Worm (Caenorhabditis elegans) whole organism, late embryonic: ENCODE data around the gene Y43F8C.16.

Source experiments
- ama-1 ChIP-seq: fragments of 150-350 bp; optimal IDR thresholded peaks from 2 replicates; lab custom pipeline; 2014
- ceh-45 ChIP-seq: fragments of 200-800 bp; sonication (Bioruptor generic); IDR thresholded peaks from 2 replicates; pipeline ENCODE4 v1.3.6; 2022; ENCODE audit warnings: missing genetic modification reagents, missing genetic modification characterization, missing compliant biosample characterization
- ceh-9 ChIP-seq: sonication (generic microtip); optimal IDR thresholded peaks from 2 replicates; lab custom pipeline; 2016; ENCODE audit warnings: mild to moderate bottlenecking, missing genetic modification characterization, inconsistent platforms, missing compliant biosample characterization
- dmd-4 ChIP-seq: sonication (generic microtip); optimal IDR thresholded peaks from 2 replicates; lab custom pipeline; 2016; ENCODE audit warnings: borderline replicate concordance, missing genetic modification characterization, missing compliant biosample characterization
- dve-1 ChIP-seq: sonication (generic microtip); optimal IDR thresholded peaks from 2 replicates; lab custom pipeline; 2017; ENCODE audit warnings: antibody characterized with exemption, mild to moderate bottlenecking, missing genetic modification characterization, missing compliant biosample characterization
- nhr-11 ChIP-seq: fragments of 150-350 bp; optimal IDR thresholded peaks from 2 replicates; lab custom pipeline; 2014; ENCODE audit warnings: missing biosample characterization, missing genetic modification characterization
- pha-4 ChIP-seq: fragments of 150-350 bp; optimal IDR thresholded peaks from 2 replicates; lab custom pipeline; 2018; ENCODE audit warnings: missing biosample characterization, missing genetic modification reagents, missing genetic modification characterization
- ztf-16 ChIP-seq: sonication (generic microtip); optimal IDR thresholded peaks from 2 replicates; lab custom pipeline; 2017; ENCODE audit warnings: missing genetic modification characterization, missing compliant biosample characterization

DNA sequence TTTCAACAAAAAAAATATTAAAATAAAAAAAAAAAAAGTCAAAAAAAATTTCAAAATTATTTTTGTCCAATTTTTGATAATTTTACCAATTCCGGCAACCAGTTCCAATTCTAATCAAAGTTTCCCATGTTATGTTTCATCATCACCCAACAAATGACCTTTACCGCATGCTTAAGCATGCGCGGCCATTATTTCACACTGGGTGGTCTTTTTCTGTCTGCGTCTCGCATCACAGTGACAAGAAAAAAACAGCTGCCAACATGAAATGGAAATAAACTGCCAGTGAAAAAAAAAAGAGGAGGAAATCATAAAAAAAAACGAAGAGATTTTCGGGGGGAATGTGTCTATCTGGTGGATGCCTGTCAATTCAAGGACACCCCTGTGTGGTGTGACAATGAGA, 49.0 kb downstream of the Y43F8C.16 start:
- TF ChIP-seq pha-4 (tag; lab: Kevin White, UChicago), result no peak
- no peak for TF ChIP-seq ceh-45 (GFP tag; lab: Robert Waterston, UW)
- no peak for TF ChIP-seq dmd-4 (tag; lab: Kevin White, UChicago)
- TF ChIP-seq ama-1 (lab: Kevin White, UChicago), result no peak
- no peak for TF ChIP-seq ztf-16 (tag; lab: Kevin White, UChicago)
- no peak for TF ChIP-seq dve-1 (tag; lab: Kevin White, UChicago)
- TF ChIP-seq ceh-9, result no peak
- no peak for TF ChIP-seq nhr-11
